Worm (Caenorhabditis elegans): Measurements from ENCODE around the gene pepm-1.

The pepm-1 gene

ce11 chrV:14347234-14347826 is 18.4 kb downstream of the pepm-1 start, which contains the start of gene cept-2:
Gene cept-2, plus strand, starts transcription at chrV:14347766.
- TF ChIP-seq egl-27 (tag; optimal IDR thresholded peaks at IDR 0.05) = peak in 1 of 2 experiments; percentile 56
- peak; percentile 75 for TF ChIP-seq nhr-11 (tag; optimal IDR thresholded peaks at IDR 0.05)
- TF ChIP-seq unc-62 (GFP tag; optimal IDR thresholded peaks at IDR 0.05) = no peak
- TF ChIP-seq elt-2 (tag; optimal IDR thresholded peaks at IDR 0.05) = peak; percentile 46
- peak; percentile 70 for TF ChIP-seq lin-39 (tag; optimal IDR thresholded peaks at IDR 0.05)
- TF ChIP-seq mep-1 (tag; optimal IDR thresholded peaks at IDR 0.05) = peak; percentile 94
- peak; percentile 82 for TF ChIP-seq pag-3 (tag; optimal IDR thresholded peaks at IDR 0.05; ENCODE audit: borderline replicate concordance, insufficient read depth)
- no peak for TF ChIP-seq ces-1 (GFP tag; optimal IDR thresholded peaks at IDR 0.05)
- TF ChIP-seq fos-1 (tag; optimal IDR thresholded peaks at IDR 0.05) = peak; percentile 71
- TF ChIP-seq nhr-20 (tag; optimal IDR thresholded peaks at IDR 0.05) = peak; percentile 97
- TF ChIP-seq ceh-90 (tag; optimal IDR thresholded peaks at IDR 0.05) = peak; percentile 67
- TF ChIP-seq ceh-82 (tag; optimal IDR thresholded peaks at IDR 0.05) = peak; percentile 84 to 95 (median 94)
- TF ChIP-seq rnt-1 (tag; optimal IDR thresholded peaks at IDR 0.05) = peak; percentile 98
- TF ChIP-seq ama-1 (optimal IDR thresholded peaks at IDR 0.05) = peak; percentile 52
- TF ChIP-seq ceh-88 (GFP tag; IDR thresholded peaks at IDR 0.05) = peak; percentile 84
- peak; percentile 66 for TF ChIP-seq zip-4 (GFP tag; optimal IDR thresholded peaks at IDR 0.05)
- TF ChIP-seq C04F5.9 (tag; optimal IDR thresholded peaks at IDR 0.05) = peak; percentile 80
- TF ChIP-seq skn-1 (tag; optimal IDR thresholded peaks at IDR 0.05) = peak; percentile 95
- TF ChIP-seq nhr-12 (tag; optimal IDR thresholded peaks at IDR 0.05) = no peak
- no peak for TF ChIP-seq sptf-1 (tag; optimal IDR thresholded peaks at IDR 0.05)
- TF ChIP-seq tbx-2 (tag; optimal IDR thresholded peaks at IDR 0.05) = peak; percentile 94
- TF ChIP-seq mef-2 (tag; optimal IDR thresholded peaks at IDR 0.05) = peak; percentile 37
- TF ChIP-seq unc-130 (tag; optimal IDR thresholded peaks at IDR 0.05) = peak; percentile 66
- peak; percentile 70 for TF ChIP-seq fkh-10 (GFP tag; optimal IDR thresholded peaks at IDR 0.05)
- peak; percentile 92 for TF ChIP-seq nhr-77 (tag; optimal IDR thresholded peaks at IDR 0.05)
- TF ChIP-seq zag-1 (tag; optimal IDR thresholded peaks at IDR 0.05) = peak; percentile 66
- TF ChIP-seq efl-3 (GFP tag; optimal IDR thresholded peaks at IDR 0.05) = peak; percentile 31
- TF ChIP-seq C34B4.2 (tag; optimal IDR thresholded peaks at IDR 0.05) = no peak
- peak; percentile 96 for TF ChIP-seq lin-13 (GFP tag; optimal IDR thresholded peaks at IDR 0.05)
- peak; percentile 81 for TF ChIP-seq mab-9 (GFP tag; IDR thresholded peaks at IDR 0.05)
- peak in 1 of 2 experiments; percentile 91 for TF ChIP-seq ztf-11 (tag; optimal IDR thresholded peaks at IDR 0.05)
- TF ChIP-seq egl-13 (tag; optimal IDR thresholded peaks at IDR 0.05) = peak; percentile 91
- TF ChIP-seq hlh-4 (tag; optimal IDR thresholded peaks at IDR 0.05) = no peak
- TF ChIP-seq lir-3 (tag; optimal IDR thresholded peaks at IDR 0.05; ENCODE audit: poor library complexity) = peak; percentile 93
- TF ChIP-seq blmp-1 (tag; optimal IDR thresholded peaks at IDR 0.05) = peak; percentile 91
- TF ChIP-seq snu-23 (GFP tag; optimal IDR thresholded peaks at IDR 0.05) = peak; percentile 97
- TF ChIP-seq ceh-63 (GFP tag; optimal IDR thresholded peaks at IDR 0.05) = no peak
- peak; percentile 85 for TF ChIP-seq ztf-4 (tag; optimal IDR thresholded peaks at IDR 0.05)
- peak; percentile 82 for TF ChIP-seq irx-1 (tag; optimal IDR thresholded peaks at IDR 0.05)
- no peak for TF ChIP-seq hlh-17 (GFP tag; optimal IDR thresholded peaks at IDR 0.05; ENCODE audit: borderline replicate concordance)
- TF ChIP-seq vab-15 (tag; optimal IDR thresholded peaks at IDR 0.05) = peak; percentile 78
- peak; percentile 9 for TF ChIP-seq aha-1 (tag; optimal IDR thresholded peaks at IDR 0.05)
- no peak for TF ChIP-seq ets-5 (GFP tag; IDR thresholded peaks at IDR 0.05)
- peak in 3 of 6 experiments; percentile 37 to 93 (median 76) for TF ChIP-seq elt-3 (tag; optimal IDR thresholded peaks at IDR 0.05)
- peak; percentile 84 for TF ChIP-seq jun-1 (tag; optimal IDR thresholded peaks at IDR 0.05)
- TF ChIP-seq Y116A8C.19 (tag; optimal IDR thresholded peaks at IDR 0.05; ENCODE audit: borderline replicate concordance) = no peak
- peak; percentile 99 for TF ChIP-seq pax-3 (tag; optimal IDR thresholded peaks at IDR 0.05)
- TF ChIP-seq dpl-1 (GFP tag; optimal IDR thresholded peaks at IDR 0.05) = peak; percentile 86 to 89 (median 87)
- TF ChIP-seq nhr-28 (tag; optimal IDR thresholded peaks at IDR 0.05) = no peak
- peak; percentile 85 for TF ChIP-seq fkh-4 (tag; optimal IDR thresholded peaks at IDR 0.05; ENCODE audit: borderline replicate concordance)
- TF ChIP-seq nhr-84 (tag; optimal IDR thresholded peaks at IDR 0.05) = no peak
